Worm (Caenorhabditis elegans) whole organism, mixed stage, embryonic: ENCODE data around the gene Y82E9BR.8.

Experiments used
- ceh-39 ChIP-seq: fragments of 150-350 bp; optimal IDR thresholded peaks from 2 replicates; lab custom pipeline; 2014; ENCODE audit warnings: missing biosample characterization, missing genetic modification characterization
- elt-3 ChIP-seq: fragments of 150-350 bp; optimal IDR thresholded peaks from 2 replicates; lab custom pipeline; 2014; ENCODE audit warnings: missing biosample characterization, missing genetic modification characterization
- lin-13 ChIP-seq: fragments of 150-350 bp; optimal IDR thresholded peaks from 2 replicates; lab custom pipeline; 2014; ENCODE audit warnings: missing biosample characterization, missing genetic modification characterization
- mls-2 ChIP-seq: sonication (generic microtip); optimal IDR thresholded peaks from 2 replicates; lab custom pipeline; 2016; ENCODE audit warnings: mild to moderate bottlenecking, missing genetic modification characterization, moderate library complexity, missing compliant biosample characterization
- nhr-12 ChIP-seq: fragments of 150-350 bp; optimal IDR thresholded peaks from 2 replicates; lab custom pipeline; 2014; ENCODE audit warnings: missing biosample characterization, missing genetic modification characterization
- snpc-4 ChIP-seq: fragments of 150-350 bp; optimal IDR thresholded peaks from 2 replicates; lab custom pipeline; 2014; ENCODE audit warnings: missing biosample characterization, missing genetic modification characterization
- unc-39 ChIP-seq: fragments of 150-350 bp; optimal IDR thresholded peaks from 2 replicates; lab custom pipeline; 2014; ENCODE audit warnings: missing biosample characterization, missing genetic modification characterization
- ztf-11 ChIP-seq: fragments of 150-350 bp; optimal IDR thresholded peaks from 2 replicates; lab custom pipeline; 2014; ENCODE audit warnings: missing biosample characterization, missing genetic modification characterization

DNA sequence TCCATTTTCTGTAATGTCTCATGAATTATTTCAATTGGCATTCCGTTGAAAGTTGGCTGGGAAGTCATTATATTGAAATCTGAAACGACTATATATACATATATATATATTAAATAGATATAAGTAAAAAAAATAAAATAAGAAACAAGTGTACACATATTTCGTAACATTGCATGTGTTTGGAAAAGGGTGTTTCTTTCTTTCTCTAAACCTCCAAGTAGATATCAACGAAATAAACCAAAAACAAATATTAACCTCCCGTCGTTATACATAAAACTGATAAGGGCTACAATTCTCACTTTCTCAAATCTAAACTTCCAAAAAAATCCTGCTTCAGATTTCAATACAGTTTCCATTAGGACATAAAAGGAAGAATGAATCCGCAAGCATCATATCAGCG, 49.7 kb downstream of the Y82E9BR.8 start, which contains the start of gene fbxa-79:
- TF ChIP-seq lin-13 (tag; lab: Kevin White, UChicago) (no peak), ztf-11 (no peak), unc-39 (no peak), nhr-12 (tag; lab: Kevin White, UChicago) (no peak), mls-2 (tag; lab: Kevin White, UChicago) (no peak), snpc-4 (tag; lab: Kevin White, UChicago) (no peak), ceh-39 (no peak), elt-3 (tag; lab: Kevin White, UChicago) (no peak)
